Worm (Caenorhabditis elegans) whole organism, young adult: ENCODE measurements around the gene fbxa-106.

Experiments
- C17E4.6 ChIP-seq: fragments of 200-800 bp; sonication (Bioruptor generic); IDR thresholded peaks from 2 replicates; pipeline ENCODE4 v1.3.6; 2022; ENCODE audit warnings: missing genetic modification reagents, missing genetic modification characterization, missing compliant biosample characterization
- ama-1 ChIP-seq, 3 experiments: fragments of 150-350 bp in 1 of 3; sonication (generic microtip) in 2 of 3; optimal IDR thresholded peaks; 2 replicates each; lab custom pipeline; 2014 to 2018; ENCODE audit warnings: missing biosample characterization in 2 of 3, missing genetic modification characterization in 2 of 3, missing genetic modification reagents in 2 of 3
- him-1 ChIP-seq: sonication (generic microtip); optimal IDR thresholded peaks from 2 replicates; lab custom pipeline; 2016; ENCODE audit warnings: missing genotype, missing genetic modification reagents, missing genetic modification characterization, missing compliant biosample characterization
- mel-28 ChIP-seq: sonication (generic microtip); optimal IDR thresholded peaks from 2 replicates; lab custom pipeline; 2016; ENCODE audit warnings: borderline replicate concordance, mild to moderate bottlenecking, missing genetic modification characterization, missing compliant biosample characterization
- nhr-80 ChIP-seq: sonication (generic microtip); optimal IDR thresholded peaks from 2 replicates; lab custom pipeline; 2016; ENCODE audit warnings: missing genetic modification characterization, missing compliant biosample characterization

- TF ChIP-seq ama-1 (optimal IDR thresholded peaks at IDR 0.05; lab: Kevin White, UChicago) (no peak), ama-1 (GFP tag; optimal IDR thresholded peaks at IDR 0.05; lab: Kevin White, UChicago) (no peak), nhr-80 (tag; lab: Kevin White, UChicago) (no peak), him-1 (tag; lab: Kevin White, UChicago) (no peak), mel-28 (tag; lab: Kevin White, UChicago) (no peak), C17E4.6 (GFP tag; lab: Robert Waterston, UW) (no peak)
These were observed 8.9 kb upstream of the fbxa-106 start for ce11 chrV:18093941-18094340.
